Worm (Caenorhabditis elegans): Measurements from ENCODE around the gene Y17G9A.3.

DNA sequence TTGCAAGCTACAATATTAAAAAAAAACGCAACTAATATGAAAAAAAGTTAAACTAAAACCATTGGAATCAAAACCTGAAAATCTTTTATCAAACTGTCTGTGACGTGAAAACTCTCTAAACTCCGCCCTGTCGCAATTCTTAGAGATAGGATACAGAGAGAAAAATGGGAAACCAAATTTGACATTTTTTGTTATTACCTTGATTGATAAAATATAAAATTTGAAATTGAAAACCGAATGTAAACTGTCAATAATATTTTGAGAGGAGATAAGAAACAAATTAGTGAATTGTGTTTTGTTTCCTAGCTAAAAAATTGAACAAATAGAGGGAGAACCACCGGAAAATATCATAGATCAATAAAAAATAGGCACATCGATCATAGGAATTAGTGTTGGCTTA, 36.6 kb downstream of the Y17G9A.3 start:
- TF ChIP-seq F13H6.1 (tag; optimal IDR thresholded peaks at IDR 0.05) (no peak), pha-4 (tag; optimal IDR thresholded peaks at IDR 0.05) (no peak), ceh-2 (tag; optimal IDR thresholded peaks at IDR 0.05) (no peak), nhr-11 (tag; optimal IDR thresholded peaks at IDR 0.05) (no peak), ama-1 (optimal IDR thresholded peaks at IDR 0.05) (no peak), ceh-14 (tag; optimal IDR thresholded peaks at IDR 0.05) (no peak), tbx-2 (tag; optimal IDR thresholded peaks at IDR 0.05) (no peak), ceh-19 (GFP tag; optimal IDR thresholded peaks at IDR 0.05) (no peak), hlh-15 (tag; optimal IDR thresholded peaks at IDR 0.05) (no peak), elt-2 (tag; optimal IDR thresholded peaks at IDR 0.05) (no peak)
